Fruit fly (Drosophila melanogaster): ENCODE results near the gene Cdk12.

Gene Cdk12

dm6 chr3L:21507354-21507928 is 8.7 kb upstream of the Cdk12 start, which contains the start of the genes Glg1 and M6 (continued):
- TF ChIP-seq CG17912 (GFP tag; optimal IDR thresholded peaks at IDR 0.05) (no peak), GATAe (GFP tag; conservative IDR thresholded peaks at IDR 0.05) (no peak), lola (GFP tag; optimal IDR thresholded peaks at IDR 0.05) (peak in 1 of 3 experiments; percentile 65), CG7928 (GFP tag; optimal IDR thresholded peaks at IDR 0.05) (peak; percentile 5), stc (GFP tag; IDR thresholded peaks at IDR 0.05) (no peak), CG18764 (GFP tag; optimal IDR thresholded peaks at IDR 0.05) (peak; percentile 34), Six4 (GFP tag; optimal IDR thresholded peaks at IDR 0.05) (peak; percentile 35), zfh1 (GFP tag; IDR thresholded peaks at IDR 0.05) (peak; percentile 57; the same call in 2 of the 3 replicates), br (optimal IDR thresholded peaks at IDR 0.05) (no peak), Ets65A (GFP tag) (peak; percentile 94), CG5245 (GFP tag; optimal IDR thresholded peaks at IDR 0.05) (no peak), ind (GFP tag; optimal IDR thresholded peaks at IDR 0.05) (peak; percentile 70), CG2120 (GFP tag; optimal IDR thresholded peaks at IDR 0.05) (peak; percentile 89), CG13775 (GFP tag; optimal IDR thresholded peaks at IDR 0.05) (peak; percentile 72), ssp (GFP tag; IDR thresholded peaks at IDR 0.05) (peak; percentile 44; the same call in 1 of the 2 replicates), CG3838 (GFP tag; optimal IDR thresholded peaks at IDR 0.05) (peak; percentile 43), NK7.1 (GFP tag; optimal IDR thresholded peaks at IDR 0.05) (no peak), slp2 (GFP tag; optimal IDR thresholded peaks at IDR 0.05) (peak; percentile 2), Deaf1 (tag; optimal IDR thresholded peaks at IDR 0.05) (peak; percentile 59), Ssrp (tag; optimal IDR thresholded peaks at IDR 0.05) (peak; percentile 55), grau (tag; optimal IDR thresholded peaks at IDR 0.05) (peak; percentile 71), CG7963 (GFP tag; IDR thresholded peaks at IDR 0.05; ENCODE audit: partially characterized antibody) (peak; percentile 90), Ravus (GFP tag; IDR thresholded peaks at IDR 0.05) (0 out of 2 replicates have a peak, but pooled peaks have one; percentile 12), CG2712 (tag; optimal IDR thresholded peaks at IDR 0.05) (peak; percentile 82), CG18262 (tag; optimal IDR thresholded peaks at IDR 0.05) (peak; percentile 64), vfl (GFP tag; optimal IDR thresholded peaks at IDR 0.05) (peak; percentile 57), lbe (GFP tag; optimal IDR thresholded peaks at IDR 0.05) (peak; percentile 59), CG31441 (GFP tag; IDR thresholded peaks at IDR 0.05) (no peak; the same call in 1 of the 2 replicates), Fer3 (tag; optimal IDR thresholded peaks at IDR 0.05) (peak; percentile 17), CG15601 (tag; optimal IDR thresholded peaks at IDR 0.05) (peak; percentile 56), Hr78 (GFP tag; optimal IDR thresholded peaks at IDR 0.05) (peak in 1 of 2 experiments; percentile 40), so (GFP tag; IDR thresholded peaks at IDR 0.05) (no peak), BtbVII (GFP tag; optimal IDR thresholded peaks at IDR 0.05) (no peak), gcm2 (GFP tag; optimal IDR thresholded peaks at IDR 0.05) (peak; percentile 13), Lpt (GFP tag; optimal IDR thresholded peaks at IDR 0.05) (no peak), cad (GFP tag; optimal IDR thresholded peaks at IDR 0.05) (no peak), CG6854 (GFP tag; optimal IDR thresholded peaks at IDR 0.05) (no peak), CG17328 (GFP tag; IDR thresholded peaks at IDR 0.05) (peak; percentile 67), Doc2 (GFP tag; IDR thresholded peaks at IDR 0.05) (no peak), H15 (GFP tag; IDR thresholded peaks at IDR 0.05) (peak; percentile 29; the same call in 1 of the 3 replicates), CG5180 (GFP tag; optimal IDR thresholded peaks at IDR 0.05) (no peak), sc (optimal IDR thresholded peaks at IDR 0.05) (no peak), sc (GFP tag; optimal IDR thresholded peaks at IDR 0.05) (no peak), Drgx (GFP tag; IDR thresholded peaks at IDR 0.05) (no peak), tll (GFP tag; optimal IDR thresholded peaks at IDR 0.05) (peak in 1 of 2 experiments; percentile 30), Ptx1 (GFP tag; IDR thresholded peaks at IDR 0.05) (peak; percentile 61), CG16813 (GFP tag; IDR thresholded peaks at IDR 0.05; ENCODE audit: partially characterized antibody) (peak; percentile 96), pfk (GFP tag; optimal IDR thresholded peaks at IDR 0.05) (no peak), cas (GFP tag; IDR thresholded peaks at IDR 0.05) (no peak), cato (GFP tag; optimal IDR thresholded peaks at IDR 0.05; ENCODE audit: borderline replicate concordance) (peak; percentile 10)

Measured in whole organism, embryonic.